Fruit fly (Drosophila melanogaster) whole organism, embryonic: ENCODE measurements around the gene dbr.

Experiments
- B-H2 ChIP-seq: fragments of 200-800 bp; sonication (Bioruptor generic); optimal IDR thresholded peaks from 2 replicates; lab custom pipeline; 2018; ENCODE audit warnings: missing biosample characterization, mild to moderate bottlenecking, missing genetic modification characterization
- Bgb ChIP-seq: fragments of 200-800 bp; sonication (Bioruptor generic); IDR thresholded peaks from 2 replicates; pipeline ENCODE4 v1.3.6; 2022; ENCODE audit warnings: missing biosample characterization, missing genetic modification characterization; ENCODE audit not compliant: partially characterized antibody
- CG10959 ChIP-seq: fragments of 200-800 bp; sonication (Bioruptor generic); IDR thresholded peaks from 2 replicates; pipeline ENCODE4 v1.3.6; 2022; ENCODE audit warnings: missing biosample characterization, missing genetic modification characterization
- CG11247 ChIP-seq: fragments of 200-800 bp; sonication (Bioruptor generic); IDR thresholded peaks from 2 replicates; pipeline ENCODE4 v1.3.6; 2022; ENCODE audit warnings: missing biosample characterization, missing genetic modification characterization
- CG11560 ChIP-seq: fragments of 200-800 bp; sonication (Bioruptor generic); IDR thresholded peaks from 3 replicates; pipeline ENCODE4 v1.3.6; 2022; ENCODE audit warnings: missing biosample characterization, missing genetic modification characterization
- CG11695 ChIP-seq: fragments of 200-800 bp; sonication (Bioruptor generic); IDR thresholded peaks from 3 replicates; pipeline ENCODE4 v1.3.6; 2022; ENCODE audit warnings: missing biosample characterization, missing genetic modification characterization
- CG12071 ChIP-seq: fragments of 200-800 bp; sonication (Bioruptor generic); optimal IDR thresholded peaks from 3 replicates; lab custom pipeline; 2018; ENCODE audit warnings: missing biosample characterization, mild to moderate bottlenecking, missing genetic modification characterization
- CG12236 ChIP-seq: fragments of 200-800 bp; sonication (Bioruptor generic); optimal IDR thresholded peaks from 2 replicates; lab custom pipeline; 2016; ENCODE audit warnings: missing biosample characterization, missing genetic modification characterization
- CG12744 ChIP-seq: fragments of 200-800 bp; sonication (Bioruptor generic); optimal IDR thresholded peaks from 2 replicates; lab custom pipeline; 2016; ENCODE audit warnings: missing biosample characterization, missing genetic modification characterization
- CG14667 ChIP-seq: fragments of 200-800 bp; sonication (Bioruptor generic); IDR thresholded peaks from 2 replicates; pipeline ENCODE4 v1.3.6; 2022; ENCODE audit warnings: missing biosample characterization, missing genetic modification characterization
- CG14710 ChIP-seq: fragments of 200-800 bp; sonication (Bioruptor generic); optimal IDR thresholded peaks from 3 replicates; lab custom pipeline; 2019; ENCODE audit warnings: missing biosample characterization, mild to moderate bottlenecking, missing genetic modification characterization, moderate library complexity
- CG17912 ChIP-seq: fragments of 200-800 bp; sonication (Bioruptor generic); optimal IDR thresholded peaks from 2 replicates; lab custom pipeline; 2018; ENCODE audit warnings: missing biosample characterization, mild to moderate bottlenecking, missing genetic modification characterization
- CG2199 ChIP-seq: fragments of 200-800 bp; sonication (Bioruptor generic); IDR thresholded peaks from 3 replicates; pipeline ENCODE4 v1.3.6; 2022; ENCODE audit warnings: missing biosample characterization, missing genetic modification characterization
- CG2202 ChIP-seq: fragments of 200-800 bp; sonication (Bioruptor generic); optimal IDR thresholded peaks from 2 replicates; lab custom pipeline; 2018; ENCODE audit warnings: missing biosample characterization, mild to moderate bottlenecking, missing genetic modification characterization
- CG30403 ChIP-seq: fragments of 200-800 bp; sonication (Bioruptor generic); optimal IDR thresholded peaks from 3 replicates; lab custom pipeline; 2016; ENCODE audit warnings: missing biosample characterization, missing genetic modification characterization
- CG31388 ChIP-seq: fragments of 200-800 bp; sonication (Bioruptor generic); optimal IDR thresholded peaks from 2 replicates; lab custom pipeline; 2016; ENCODE audit warnings: missing biosample characterization, missing genetic modification characterization
- CG3726 ChIP-seq: fragments of 200-800 bp; sonication (Bioruptor generic); IDR thresholded peaks from 3 replicates; pipeline ENCODE4, ENCODE4 v1.3.6; 2022; ENCODE audit warnings: missing biosample characterization, missing genetic modification characterization
- CG3995 ChIP-seq: fragments of 200-800 bp; sonication (Bioruptor generic); optimal IDR thresholded peaks from 3 replicates; lab custom pipeline; 2016; ENCODE audit warnings: missing biosample characterization, missing genetic modification characterization
- CG7372 ChIP-seq: fragments of 200-800 bp; sonication (Bioruptor generic); IDR thresholded peaks from 2 replicates; pipeline ENCODE4 v1.3.6; 2022; ENCODE audit warnings: missing biosample characterization, missing genetic modification characterization
- CG9797 ChIP-seq: fragments of 200-800 bp; sonication (Bioruptor generic); optimal IDR thresholded peaks from 3 replicates; lab custom pipeline; 2018; ENCODE audit warnings: missing biosample characterization, mild to moderate bottlenecking, missing genetic modification characterization
- Camta ChIP-seq: fragments of 200-800 bp; sonication (Bioruptor generic); optimal IDR thresholded peaks from 2 replicates; lab custom pipeline; 2016; ENCODE audit warnings: missing biosample characterization, missing genetic modification characterization
- ERR ChIP-seq: fragments of 200-800 bp; sonication (Bioruptor generic); optimal IDR thresholded peaks from 2 replicates; lab custom pipeline; 2016; ENCODE audit warnings: missing biosample characterization, missing genetic modification characterization
- Eip74EF ChIP-seq, 2 experiments: fragments of 200-800 bp in 1 of 2; fragments of >200 bp in 1 of 2; sonication (Bioruptor generic) in 1 of 2; optimal IDR thresholded peaks; 2 replicates each; lab custom pipeline; 2017 to 2019; ENCODE audit warnings: missing biosample characterization in 2 of 2, missing genetic modification characterization in 2 of 2, mild to moderate bottlenecking in 1 of 2, moderate library complexity in 1 of 2
- Fer3 ChIP-seq: fragments of 200-800 bp; sonication (Bioruptor generic); optimal IDR thresholded peaks from 2 replicates; lab custom pipeline; 2018; ENCODE audit warnings: missing biosample characterization, mild to moderate bottlenecking, missing genetic modification characterization, moderate library complexity
- HmgD ChIP-seq: fragments of 200-800 bp; sonication (Bioruptor generic); optimal IDR thresholded peaks from 3 replicates; lab custom pipeline; 2016; ENCODE audit warnings: missing biosample characterization, missing genetic modification characterization
- Hsf ChIP-seq: fragments of 200-800 bp; sonication (Bioruptor generic); optimal IDR thresholded peaks from 3 replicates; lab custom pipeline; 2016; ENCODE audit warnings: missing biosample characterization, missing genetic modification characterization
- Jarid2 ChIP-seq: fragments of 200-800 bp; sonication (Bioruptor generic); optimal IDR thresholded peaks from 3 replicates; lab custom pipeline; 2017; ENCODE audit warnings: mild to moderate bottlenecking, missing biosample characterization, missing genetic modification reagents, missing genetic modification characterization
- Mad ChIP-seq: fragments of 200-800 bp; sonication (Bioruptor generic); optimal IDR thresholded peaks from 2 replicates; lab custom pipeline; 2016; ENCODE audit warnings: missing biosample characterization, missing genetic modification characterization
- Mrtf ChIP-seq: fragments of 200-800 bp; sonication (Bioruptor generic); IDR thresholded peaks from 3 replicates; pipeline ENCODE4 v1.3.6; 2022; ENCODE audit warnings: missing biosample characterization, missing genetic modification characterization
- Nf-YA ChIP-seq: fragments of 200-800 bp; sonication (Bioruptor generic); IDR thresholded peaks from 2 replicates; pipeline ENCODE4 v1.3.6; 2022; ENCODE audit warnings: missing biosample characterization, missing genetic modification characterization
- NfI ChIP-seq: fragments of 200-800 bp; sonication (Bioruptor generic); optimal IDR thresholded peaks from 3 replicates; lab custom pipeline; 2018; ENCODE audit warnings: missing biosample characterization, mild to moderate bottlenecking, missing genetic modification characterization, moderate library complexity
- Sry-β ChIP-seq: fragments of 200-800 bp; sonication (Bioruptor generic); optimal IDR thresholded peaks from 2 replicates; lab custom pipeline; 2018; ENCODE audit warnings: missing biosample characterization, mild to moderate bottlenecking, missing genetic modification characterization, moderate library complexity
- Ssrp ChIP-seq: fragments of 200-800 bp; sonication (Bioruptor generic); optimal IDR thresholded peaks from 2 replicates; lab custom pipeline; 2018; ENCODE audit warnings: missing biosample characterization, mild to moderate bottlenecking, missing genetic modification characterization, moderate library complexity
- Xrp1 ChIP-seq: fragments of 200-800 bp; sonication (Bioruptor generic); IDR thresholded peaks from 2 replicates; pipeline ENCODE4 v1.3.6; 2022; ENCODE audit warnings: missing biosample characterization, missing genetic modification characterization
- chinmo ChIP-seq: fragments of 200-800 bp; sonication (Bioruptor generic); IDR thresholded peaks from 4 replicates; pipeline ENCODE4 v1.3.6; 2022; ENCODE audit warnings: missing biosample characterization, missing genetic modification characterization; ENCODE audit not compliant: partially characterized antibody
- crol ChIP-seq: fragments of 200-800 bp; sonication (Bioruptor generic); IDR thresholded peaks from 2 replicates; pipeline ENCODE4 v1.3.6; 2022; ENCODE audit warnings: missing biosample characterization, missing genetic modification characterization
- dpn ChIP-seq, 2 experiments: fragments of 200-800 bp; sonication (Bioruptor generic); optimal IDR thresholded peaks; 3 replicates each; lab custom pipeline; 2016; ENCODE audit warnings: missing biosample characterization in 2 of 2, missing genetic modification characterization in 2 of 2
- en ChIP-seq: fragments of 200-800 bp; sonication (Bioruptor generic); optimal IDR thresholded peaks from 2 replicates; lab custom pipeline; 2016; ENCODE audit warnings: missing biosample characterization, missing genetic modification characterization
- fd96Cb ChIP-seq: fragments of 200-800 bp; sonication (Bioruptor generic); optimal IDR thresholded peaks from 2 replicates; lab custom pipeline; 2018; ENCODE audit warnings: missing biosample characterization, mild to moderate bottlenecking, missing genetic modification characterization, moderate library complexity
- grn ChIP-seq: fragments of 200-800 bp; sonication (Bioruptor generic); optimal IDR thresholded peaks from 3 replicates; lab custom pipeline; 2017; ENCODE audit warnings: missing biosample characterization, missing genetic modification characterization
- gt ChIP-seq: fragments of 200-800 bp; sonication (Bioruptor generic); IDR thresholded peaks from 2 replicates; pipeline ENCODE4 v1.3.6; 2022; ENCODE audit warnings: missing biosample characterization, missing genetic modification characterization
- insv ChIP-seq, 2 experiments: fragments of 200-800 bp; sonication (Bioruptor generic); optimal IDR thresholded peaks; 3 replicates each; lab custom pipeline; 2016 to 2018; ENCODE audit warnings: missing biosample characterization in 2 of 2, missing genetic modification characterization in 2 of 2
- kah ChIP-seq: fragments of 200-800 bp; sonication (Bioruptor generic); optimal IDR thresholded peaks from 2 replicates; lab custom pipeline; 2018; ENCODE audit warnings: missing biosample characterization, mild to moderate bottlenecking, missing genetic modification characterization
- kni ChIP-seq: fragments of 200-800 bp; sonication (Bioruptor generic); optimal IDR thresholded peaks from 3 replicates; lab custom pipeline; 2017; ENCODE audit warnings: mild to moderate bottlenecking, missing biosample characterization, missing genetic modification reagents, missing genetic modification characterization
- pnt ChIP-seq: fragments of 200-800 bp; sonication (Bioruptor generic); optimal IDR thresholded peaks from 3 replicates; lab custom pipeline; 2016; ENCODE audit warnings: missing biosample characterization, missing genetic modification characterization
- psq ChIP-seq: fragments of 200-800 bp; sonication (Bioruptor generic); optimal IDR thresholded peaks from 2 replicates; lab custom pipeline; 2017; ENCODE audit warnings: missing biosample characterization, missing genetic modification characterization
- sc ChIP-seq, 3 experiments: fragments of >200 bp in 2 of 3; fragments of 200-800 bp in 1 of 3; sonication (Bioruptor generic) in 1 of 3; optimal IDR thresholded peaks; 2 replicates in 2 of 3; 3 replicates in 1 of 3; lab custom pipeline; 2017; ENCODE audit warnings: mild to moderate bottlenecking in 1 of 3, missing biosample characterization in 1 of 3, missing genetic modification characterization in 1 of 3, missing genetic modification reagents in 1 of 3
- sens ChIP-seq: fragments of 200-800 bp; sonication (Bioruptor generic); peaks from one replicate; lab custom pipeline; 2016; ENCODE audit warnings: missing biosample characterization, missing genetic modification characterization
- slou ChIP-seq: fragments of 200-800 bp; sonication (Bioruptor generic); optimal IDR thresholded peaks from 3 replicates; lab custom pipeline; 2016; ENCODE audit warnings: missing biosample characterization, missing genetic modification characterization
- slp2 ChIP-seq: fragments of 200-800 bp; sonication (Bioruptor generic); optimal IDR thresholded peaks from 2 replicates; lab custom pipeline; 2016; ENCODE audit warnings: missing biosample characterization, missing genetic modification characterization
- tgo ChIP-seq: fragments of 200-800 bp; sonication (Bioruptor generic); IDR thresholded peaks from 3 replicates; pipeline ENCODE4 v1.3.6; 2022; ENCODE audit warnings: missing biosample characterization, missing genetic modification characterization
- ttk ChIP-seq: fragments of 200-800 bp; sonication (Bioruptor generic); IDR thresholded peaks from 2 replicates; pipeline ENCODE4 v2.1.2; 2022; ENCODE audit warnings: missing biosample characterization, missing genetic modification characterization

Gene dbr

dm6 chr2L:81198-81597, 14.9 kb downstream of the dbr start (continued):
- TF ChIP-seq CG12236 (GFP tag; lab: Kevin White, UChicago) (no peak), CG14710 (tag; lab: Kevin White, UChicago) (no peak), ttk (GFP tag; lab: Robert Waterston, UW) (no peak), slp2 (GFP tag; lab: Kevin White, UChicago) (no peak), CG12071 (GFP tag; lab: Kevin White, UChicago) (peak; percentile 79), psq (GFP tag; lab: Kevin White, UChicago) (no peak), Mad (GFP tag; lab: Kevin White, UChicago) (no peak), grn (GFP tag; lab: Kevin White, UChicago) (peak; percentile 15), CG11695 (GFP tag; lab: Robert Waterston, UW) (no peak), ERR (GFP tag; lab: Kevin White, UChicago) (no peak), Eip74EF (GFP tag; optimal IDR thresholded peaks at IDR 0.05; lab: Kevin White, UChicago) (peak in 1 of 2 experiments; percentile 46), CG3995 (GFP tag; lab: Kevin White, UChicago) (no peak), chinmo (no peak), CG2202 (no peak), CG31388 (GFP tag; lab: Kevin White, UChicago) (no peak), CG14667 (no peak), Nf-YA (GFP tag; lab: Robert Waterston, UW) (peak; percentile 54; the same call in 1 of the 2 replicates), NfI (peak; percentile 22), CG3726 (GFP tag; lab: Robert Waterston, UW) (no peak), slou (GFP tag; lab: Kevin White, UChicago) (no peak), CG11560 (no peak), Xrp1 (peak; percentile 55), kni (GFP tag; lab: Kevin White, UChicago) (peak; percentile 4), CG17912 (no peak), CG2199 (GFP tag; lab: Robert Waterston, UW) (no peak), pnt (GFP tag; lab: Kevin White, UChicago) (no peak), Fer3 (tag; lab: Kevin White, UChicago) (peak; percentile 45), crol (GFP tag; lab: Robert Waterston, UW) (no peak), sc (optimal IDR thresholded peaks at IDR 0.05; lab: Kevin White, UChicago) (no peak), sc (GFP tag; optimal IDR thresholded peaks at IDR 0.05; lab: Kevin White, UChicago) (no peak), insv (GFP tag; optimal IDR thresholded peaks at IDR 0.05; lab: Kevin White, UChicago) (peak in 1 of 2 experiments; percentile 5), CG30403 (GFP tag; lab: Kevin White, UChicago) (no peak), CG10959 (no peak), B-H2 (GFP tag; lab: Kevin White, UChicago) (peak; percentile 4), CG7372 (GFP tag; lab: Robert Waterston, UW) (no peak), Mrtf (no peak), Ssrp (tag; lab: Kevin White, UChicago) (no peak), sens (GFP tag; lab: Kevin White, UChicago) (peak; percentile 79), fd96Cb (tag; lab: Kevin White, UChicago) (no peak), Bgb (GFP tag; lab: Robert Waterston, UW) (no peak), en (GFP tag; lab: Kevin White, UChicago) (no peak), Hsf (GFP tag; lab: Kevin White, UChicago) (no peak), Sry-β (GFP tag; lab: Kevin White, UChicago) (no peak), kah (GFP tag; lab: Kevin White, UChicago) (peak; percentile 38), Jarid2 (GFP tag; lab: Kevin White, UChicago) (no peak), HmgD (GFP tag; lab: Kevin White, UChicago) (no peak), CG12744 (GFP tag; lab: Kevin White, UChicago) (no peak), CG9797 (GFP tag; lab: Kevin White, UChicago) (no peak), CG11247 (GFP tag; lab: Robert Waterston, UW) (no peak), dpn (GFP tag; optimal IDR thresholded peaks at IDR 0.05; lab: Kevin White, UChicago) (no peak), gt (no peak), Camta (GFP tag; lab: Kevin White, UChicago) (peak; percentile 1), tgo (GFP tag; lab: Robert Waterston, UW) (no peak)
